Fruit fly (Drosophila melanogaster) Kc167 (cell line): ENCODE measurements around the gene smash.

Experiments
- Sin3A ChIP-seq: fragments of >200 bp; optimal IDR thresholded peaks from 2 replicates; lab custom pipeline; 2018; ENCODE audit warnings: missing external identifiers
- psq ChIP-seq: fragments of >200 bp; optimal IDR thresholded peaks from 2 replicates; lab custom pipeline; 2017; ENCODE audit warnings: missing external identifiers

- TF ChIP-seq Sin3A = no peak
- no peak for TF ChIP-seq psq (lab: Kevin White, UChicago)
Observed at dm6 chr3R:4726294-4726693, 66.9 kb downstream of the smash start.
